Fruit fly (Drosophila melanogaster) whole organism, embryonic: ENCODE results near the gene Indy.

Experiments used
- Abd-B ChIP-seq: fragments of 200-800 bp; sonication (Bioruptor generic); optimal IDR thresholded peaks from 2 replicates; lab custom pipeline; 2018; ENCODE audit warnings: missing biosample characterization, mild to moderate bottlenecking, missing genetic modification characterization, moderate library complexity
- CG10209 ChIP-seq: fragments of 200-800 bp; sonication (Bioruptor generic); optimal IDR thresholded peaks from 3 replicates; lab custom pipeline; 2017; ENCODE audit warnings: missing biosample characterization, mild to moderate bottlenecking, missing genetic modification characterization, missing genetic modification reagents
- CG10431 ChIP-seq: fragments of 200-800 bp; sonication (Bioruptor generic); optimal IDR thresholded peaks from 3 replicates; lab custom pipeline; 2018; ENCODE audit warnings: missing biosample characterization, mild to moderate bottlenecking, missing genetic modification characterization
- CG11696 ChIP-seq: fragments of 200-800 bp; sonication (Bioruptor generic); IDR thresholded peaks from 2 replicates; pipeline ENCODE4 v1.3.6; 2022; ENCODE audit warnings: missing biosample characterization, missing genetic modification characterization
- CG12104 ChIP-seq: fragments of 200-800 bp; sonication (Bioruptor generic); optimal IDR thresholded peaks from 3 replicates; lab custom pipeline; 2016; ENCODE audit warnings: missing biosample characterization, missing genetic modification characterization
- CG1233 ChIP-seq: fragments of 200-800 bp; sonication (Bioruptor generic); optimal IDR thresholded peaks from 4 replicates; lab custom pipeline; 2018; ENCODE audit warnings: missing biosample characterization, mild to moderate bottlenecking, missing genetic modification characterization
- CG12942 ChIP-seq: fragments of 200-800 bp; sonication (Bioruptor generic); optimal IDR thresholded peaks from 3 replicates; lab custom pipeline; 2016; ENCODE audit warnings: missing biosample characterization, missing genetic modification characterization
- CG13296 ChIP-seq: fragments of 200-800 bp; sonication (Bioruptor generic); optimal IDR thresholded peaks from 3 replicates; lab custom pipeline; 2018; ENCODE audit warnings: missing biosample characterization, mild to moderate bottlenecking, missing genetic modification characterization
- CG17359 ChIP-seq: fragments of 200-800 bp; sonication (Bioruptor generic); optimal IDR thresholded peaks from 3 replicates; lab custom pipeline; 2018; ENCODE audit warnings: missing biosample characterization, mild to moderate bottlenecking, missing genetic modification characterization, moderate library complexity
- CG17829 ChIP-seq: fragments of 200-800 bp; optimal IDR thresholded peaks from 2 replicates; lab custom pipeline; 2019; ENCODE audit warnings: missing biosample characterization, mild to moderate bottlenecking, missing genetic modification characterization, moderate library complexity
- CG2199 ChIP-seq: fragments of 200-800 bp; sonication (Bioruptor generic); IDR thresholded peaks from 3 replicates; pipeline ENCODE4 v1.3.6; 2022; ENCODE audit warnings: missing biosample characterization, missing genetic modification characterization
- CG31365 ChIP-seq: fragments of 200-800 bp; sonication (Bioruptor generic); optimal IDR thresholded peaks from 2 replicates; lab custom pipeline; 2018; ENCODE audit warnings: missing biosample characterization, mild to moderate bottlenecking, missing genetic modification characterization
- CG3407 ChIP-seq: fragments of 200-800 bp; sonication (Bioruptor generic); optimal IDR thresholded peaks from 2 replicates; lab custom pipeline; 2018; ENCODE audit warnings: missing biosample characterization, mild to moderate bottlenecking, missing genetic modification characterization
- CG4282 ChIP-seq: fragments of 200-800 bp; sonication (Bioruptor generic); optimal IDR thresholded peaks from 2 replicates; lab custom pipeline; 2016; ENCODE audit warnings: missing biosample characterization, missing genetic modification characterization
- CG4404 ChIP-seq: fragments of 200-800 bp; sonication (Bioruptor generic); IDR thresholded peaks from 2 replicates; pipeline ENCODE4 v1.3.6; 2022; ENCODE audit warnings: missing biosample characterization, missing genetic modification characterization
- CG4424 ChIP-seq: fragments of 200-800 bp; sonication (Bioruptor generic); optimal IDR thresholded peaks from 3 replicates; lab custom pipeline; 2016; ENCODE audit warnings: missing biosample characterization, missing genetic modification characterization
- CG4854 ChIP-seq: fragments of 200-800 bp; sonication (Bioruptor generic); optimal IDR thresholded peaks from 2 replicates; lab custom pipeline; 2016; ENCODE audit warnings: missing biosample characterization, missing genetic modification characterization, inconsistent platforms
- CG6765 ChIP-seq: fragments of 200-800 bp; sonication (Bioruptor generic); optimal IDR thresholded peaks from 3 replicates; lab custom pipeline; 2017; ENCODE audit warnings: missing biosample characterization, mild to moderate bottlenecking, missing genetic modification characterization
- CG6813 ChIP-seq: fragments of 200-800 bp; sonication (Bioruptor generic); optimal IDR thresholded peaks from 2 replicates; lab custom pipeline; 2017; ENCODE audit warnings: missing biosample characterization, missing genetic modification characterization, mild to moderate bottlenecking, moderate library complexity, missing genetic modification reagents
- CG7745 ChIP-seq: fragments of 200-800 bp; sonication (Bioruptor generic); optimal IDR thresholded peaks from 2 replicates; lab custom pipeline; 2018; ENCODE audit warnings: missing biosample characterization, mild to moderate bottlenecking, missing genetic modification characterization, moderate library complexity
- CG8388 ChIP-seq: fragments of 200-800 bp; sonication (Bioruptor generic); optimal IDR thresholded peaks from 2 replicates; lab custom pipeline; 2019; ENCODE audit warnings: missing biosample characterization, mild to moderate bottlenecking, missing genetic modification characterization, moderate library complexity
- CG8478 ChIP-seq: fragments of >200 bp; optimal IDR thresholded peaks from 2 replicates; lab custom pipeline; 2018
- Dek ChIP-seq: fragments of 200-800 bp; sonication (Bioruptor generic); optimal IDR thresholded peaks from 3 replicates; lab custom pipeline; 2019; ENCODE audit warnings: missing biosample characterization, mild to moderate bottlenecking, missing genetic modification characterization, moderate library complexity
- Doc3 ChIP-seq: fragments of 200-800 bp; sonication (Bioruptor generic); IDR thresholded peaks from 3 replicates; pipeline ENCODE4 v1.3.6; 2022; ENCODE audit warnings: missing biosample characterization, missing genetic modification characterization; ENCODE audit not compliant: partially characterized antibody
- HmgZ ChIP-seq: fragments of 200-800 bp; sonication (Bioruptor generic); optimal IDR thresholded peaks from 2 replicates; lab custom pipeline; 2018; ENCODE audit warnings: missing biosample characterization, mild to moderate bottlenecking, missing genetic modification characterization
- Hr39 ChIP-seq: fragments of >200 bp; optimal IDR thresholded peaks from 2 replicates; lab custom pipeline; 2017
- Rx ChIP-seq: fragments of 200-800 bp; sonication (Bioruptor generic); IDR thresholded peaks from 2 replicates; pipeline ENCODE4 v1.3.6; 2022; ENCODE audit warnings: missing biosample characterization, missing genetic modification characterization
- Side ChIP-seq: fragments of 200-800 bp; sonication (Bioruptor generic); optimal IDR thresholded peaks from 2 replicates; lab custom pipeline; 2016; ENCODE audit warnings: missing biosample characterization, missing genetic modification characterization
- Sin3A ChIP-seq: fragments of >200 bp; optimal IDR thresholded peaks from 2 replicates; lab custom pipeline; 2018
- btn ChIP-seq: fragments of 200-800 bp; sonication (Bioruptor generic); optimal IDR thresholded peaks from 2 replicates; lab custom pipeline; 2016; ENCODE audit warnings: missing biosample characterization, missing genetic modification characterization
- chif ChIP-seq, 2 experiments: fragments of 200-800 bp; sonication (Bioruptor generic); optimal IDR thresholded peaks; 3 replicates each; lab custom pipeline; 2016; ENCODE audit warnings: missing biosample characterization in 2 of 2, missing genetic modification characterization in 2 of 2
- croc ChIP-seq: fragments of 200-800 bp; sonication (Bioruptor generic); conservative IDR thresholded peaks from 3 replicates; pipeline ENCODE4 v1.3.6; 2022; ENCODE audit warnings: missing biosample characterization, missing genetic modification characterization
- da ChIP-seq: fragments of 200-800 bp; sonication (Bioruptor generic); optimal IDR thresholded peaks from 2 replicates; lab custom pipeline; 2016; ENCODE audit warnings: missing biosample characterization, missing genetic modification characterization
- ewg ChIP-seq: fragments of 200-800 bp; sonication (Bioruptor generic); optimal IDR thresholded peaks from 3 replicates; lab custom pipeline; 2017; ENCODE audit warnings: mild to moderate bottlenecking, missing biosample characterization, missing genetic modification reagents, missing genetic modification characterization
- gcm2 ChIP-seq: fragments of 200-800 bp; sonication (Bioruptor generic); optimal IDR thresholded peaks from 2 replicates; lab custom pipeline; 2016; ENCODE audit warnings: missing biosample characterization, missing genetic modification characterization
- gsb-n ChIP-seq: fragments of 200-800 bp; sonication (Bioruptor generic); optimal IDR thresholded peaks from 3 replicates; lab custom pipeline; 2018; ENCODE audit warnings: missing biosample characterization, mild to moderate bottlenecking, missing genetic modification characterization
- ham ChIP-seq: fragments of 200-800 bp; sonication (Bioruptor generic); IDR thresholded peaks from 2 replicates; pipeline ENCODE4 v1.3.6; 2022; ENCODE audit warnings: missing biosample characterization, missing genetic modification characterization
- hbn ChIP-seq: fragments of 200-800 bp; sonication (Bioruptor generic); IDR thresholded peaks from 2 replicates; pipeline ENCODE4 v1.3.6; 2022; ENCODE audit warnings: missing biosample characterization, missing genetic modification characterization; ENCODE audit not compliant: partially characterized antibody
- her ChIP-seq: fragments of 200-800 bp; sonication (Bioruptor generic); optimal IDR thresholded peaks from 2 replicates; lab custom pipeline; 2016; ENCODE audit warnings: missing biosample characterization, missing genetic modification characterization
- kay ChIP-seq: fragments of 200-800 bp; sonication (Bioruptor generic); optimal IDR thresholded peaks from 2 replicates; lab custom pipeline; 2016; ENCODE audit warnings: missing biosample characterization, missing genetic modification characterization
- lmd ChIP-seq: fragments of 200-800 bp; sonication (Bioruptor generic); IDR thresholded peaks from 2 replicates; pipeline ENCODE4 v1.3.6; 2022; ENCODE audit warnings: missing biosample characterization, missing genetic modification characterization
- mirr ChIP-seq: fragments of 200-800 bp; sonication (Bioruptor generic); optimal IDR thresholded peaks from 3 replicates; lab custom pipeline; 2018; ENCODE audit warnings: missing biosample characterization, mild to moderate bottlenecking, missing genetic modification characterization
- pros ChIP-seq: fragments of 200-800 bp; sonication (Bioruptor generic); optimal IDR thresholded peaks from 3 replicates; lab custom pipeline; 2019; ENCODE audit warnings: missing biosample characterization, mild to moderate bottlenecking, missing genetic modification characterization, moderate library complexity
- sc ChIP-seq, 3 experiments: fragments of >200 bp in 2 of 3; fragments of 200-800 bp in 1 of 3; sonication (Bioruptor generic) in 1 of 3; optimal IDR thresholded peaks; 2 replicates in 2 of 3; 3 replicates in 1 of 3; lab custom pipeline; 2017; ENCODE audit warnings: mild to moderate bottlenecking in 1 of 3, missing biosample characterization in 1 of 3, missing genetic modification characterization in 1 of 3, missing genetic modification reagents in 1 of 3
- sens ChIP-seq: fragments of 200-800 bp; sonication (Bioruptor generic); peaks from one replicate; lab custom pipeline; 2016; ENCODE audit warnings: missing biosample characterization, missing genetic modification characterization
- ssp ChIP-seq: fragments of 200-800 bp; sonication (Bioruptor generic); IDR thresholded peaks from 2 replicates; pipeline ENCODE4 v1.3.6; 2022; ENCODE audit warnings: missing biosample characterization, missing genetic modification characterization
- tna ChIP-seq: fragments of 200-800 bp; sonication (Bioruptor generic); IDR thresholded peaks from 2 replicates; pipeline ENCODE4 v1.3.6; 2022; ENCODE audit warnings: missing biosample characterization, missing genetic modification characterization; ENCODE audit not compliant: partially characterized antibody
- vnd ChIP-seq: fragments of 200-800 bp; sonication (Bioruptor generic); IDR thresholded peaks from 3 replicates; pipeline ENCODE4 v1.3.6; 2022; ENCODE audit warnings: missing biosample characterization, missing genetic modification characterization; ENCODE audit not compliant: partially characterized antibody
- vvl ChIP-seq: fragments of 200-800 bp; sonication (Bioruptor generic); IDR thresholded peaks from 2 replicates; pipeline ENCODE4 v1.3.6; 2022; ENCODE audit warnings: missing biosample characterization, missing genetic modification characterization
- zen ChIP-seq: fragments of 200-800 bp; sonication (Bioruptor generic); optimal IDR thresholded peaks from 3 replicates; lab custom pipeline; 2018; ENCODE audit warnings: missing biosample characterization, mild to moderate bottlenecking, missing genetic modification characterization, moderate library complexity
- zen2 ChIP-seq: fragments of 200-800 bp; sonication (Bioruptor generic); IDR thresholded peaks from 3 replicates; pipeline ENCODE4 v1.3.6; 2022; ENCODE audit warnings: missing biosample characterization, missing genetic modification characterization; ENCODE audit not compliant: partially characterized antibody

Gene Indy

dm6 chr3L:18840370-18841007, 5.6 kb downstream of the Indy start:
- TF ChIP-seq Hr39 (lab: Kevin White, UChicago): no peak
- TF ChIP-seq chif (GFP tag; optimal IDR thresholded peaks at IDR 0.05; lab: Kevin White, UChicago): peak in 1 of 2 experiments; percentile 40
- peak; percentile 20 for TF ChIP-seq CG6813 (GFP tag; lab: Kevin White, UChicago)
- TF ChIP-seq ham (GFP tag; lab: Robert Waterston, UW): no peak
- TF ChIP-seq vnd (GFP tag; lab: Robert Waterston, UW): no peak
- no peak for TF ChIP-seq ssp (GFP tag; lab: Robert Waterston, UW)
- TF ChIP-seq pros (GFP tag; lab: Kevin White, UChicago): peak; percentile 2
- TF ChIP-seq CG4854 (GFP tag; lab: Kevin White, UChicago): no peak
- peak; percentile 11 for TF ChIP-seq Side (GFP tag; lab: Kevin White, UChicago)
- peak; percentile 19 for TF ChIP-seq her
- TF ChIP-seq HmgZ (tag; lab: Kevin White, UChicago): peak; percentile 17
- peak; percentile 22 for TF ChIP-seq CG4424
- TF ChIP-seq Rx: no peak
- no peak for TF ChIP-seq gsb-n (tag; lab: Kevin White, UChicago)
- TF ChIP-seq zen2: no peak
- TF ChIP-seq CG8478 (lab: Kevin White, UChicago): no peak
- no peak for TF ChIP-seq CG2199 (GFP tag; lab: Robert Waterston, UW)
- no peak for TF ChIP-seq CG10209 (GFP tag; lab: Kevin White, UChicago)
- TF ChIP-seq kay: peak; percentile 4
- TF ChIP-seq CG11696 (GFP tag; lab: Robert Waterston, UW): no peak
- TF ChIP-seq btn (GFP tag; lab: Kevin White, UChicago): no peak
- TF ChIP-seq CG4404 (GFP tag; lab: Robert Waterston, UW): no peak
- TF ChIP-seq CG12104 (GFP tag; lab: Kevin White, UChicago): no peak
- no peak for TF ChIP-seq CG31365 (tag; lab: Kevin White, UChicago)
- peak; percentile 4 for TF ChIP-seq CG1233 (GFP tag; lab: Kevin White, UChicago)
- TF ChIP-seq Doc3: no peak
- no peak for TF ChIP-seq CG12942
- TF ChIP-seq CG13296 (GFP tag; lab: Kevin White, UChicago): peak; percentile 10
- no peak for TF ChIP-seq lmd (GFP tag; lab: Robert Waterston, UW)
- TF ChIP-seq vvl (GFP tag; lab: Robert Waterston, UW): no peak
- peak; percentile 87 for TF ChIP-seq sens (GFP tag; lab: Kevin White, UChicago)
- no peak for TF ChIP-seq da
- no peak for TF ChIP-seq sc (optimal IDR thresholded peaks at IDR 0.05; lab: Kevin White, UChicago)
- no peak for TF ChIP-seq sc (GFP tag; optimal IDR thresholded peaks at IDR 0.05; lab: Kevin White, UChicago)
- TF ChIP-seq CG6765 (GFP tag; lab: Kevin White, UChicago): no peak
- no peak for TF ChIP-seq zen
- TF ChIP-seq Dek (tag; lab: Kevin White, UChicago): peak; percentile 8
- no peak for TF ChIP-seq croc (GFP tag; lab: Robert Waterston, UW)
- TF ChIP-seq CG4282: no peak
- no peak for TF ChIP-seq tna (GFP tag; lab: Robert Waterston, UW)
- TF ChIP-seq Abd-B (GFP tag; lab: Kevin White, UChicago): no peak
- no peak for TF ChIP-seq Sin3A (lab: Kevin White, UChicago)
- TF ChIP-seq CG17829 (tag; lab: Kevin White, UChicago): peak; percentile 39
- peak; percentile 4 for TF ChIP-seq ewg (GFP tag; lab: Kevin White, UChicago)
- TF ChIP-seq gcm2 (GFP tag; lab: Kevin White, UChicago): no peak
- TF ChIP-seq mirr (GFP tag; lab: Kevin White, UChicago): peak; percentile 24
- TF ChIP-seq hbn (GFP tag; lab: Robert Waterston, UW): no peak
- TF ChIP-seq CG17359 (tag; lab: Kevin White, UChicago): no peak
- no peak for TF ChIP-seq CG3407
- no peak for TF ChIP-seq CG8388 (GFP tag; lab: Kevin White, UChicago)
- TF ChIP-seq CG7745 (tag; lab: Kevin White, UChicago): no peak
- TF ChIP-seq CG10431: no peak
